Worm (Caenorhabditis elegans) whole organism, L2 larva: ENCODE results near the gene F14D7.12.
A peak's percentile ranks its signal among the peaks of the same experiment; 100 is the strongest.

Experiments
- C34F6.9 ChIP-seq: fragments of 150-350 bp; optimal IDR thresholded peaks from 2 replicates; lab custom pipeline; 2014; ENCODE audit warnings: missing biosample characterization, missing genetic modification characterization
- aly-2 ChIP-seq: fragments of 150-350 bp; optimal IDR thresholded peaks from 2 replicates; lab custom pipeline; 2014; ENCODE audit warnings: missing biosample characterization, missing genetic modification characterization
- ama-1 ChIP-seq: fragments of 150-350 bp; optimal IDR thresholded peaks from 2 replicates; lab custom pipeline; 2018; ENCODE audit warnings: inconsistent platforms
- ceh-82 ChIP-seq: fragments of 150-350 bp; optimal IDR thresholded peaks from 2 replicates; lab custom pipeline; 2014; ENCODE audit warnings: missing biosample characterization, missing genetic modification characterization
- elt-1 ChIP-seq: fragments of 150-350 bp; optimal IDR thresholded peaks from 2 replicates; lab custom pipeline; 2014; ENCODE audit warnings: missing biosample characterization, missing genetic modification characterization
- elt-3 ChIP-seq: sonication (generic microtip); optimal IDR thresholded peaks from 2 replicates; lab custom pipeline; 2017; ENCODE audit warnings: missing biosample characterization, missing genetic modification characterization
- fos-1 ChIP-seq: fragments of 150-350 bp; optimal IDR thresholded peaks from 2 replicates; lab custom pipeline; 2014; ENCODE audit warnings: missing biosample characterization, missing genetic modification characterization
- lsy-2 ChIP-seq, 2 experiments: fragments of 150-350 bp in 1 of 2; sonication (generic microtip) in 1 of 2; optimal IDR thresholded peaks; 2 replicates each; lab custom pipeline; 2014 to 2017; ENCODE audit warnings: missing biosample characterization in 2 of 2, missing genetic modification characterization in 2 of 2
- nhr-11 ChIP-seq: fragments of 150-350 bp; optimal IDR thresholded peaks from 2 replicates; lab custom pipeline; 2014; ENCODE audit warnings: missing biosample characterization, missing genetic modification characterization
- nhr-77 ChIP-seq: fragments of 150-350 bp; optimal IDR thresholded peaks from 2 replicates; lab custom pipeline; 2014; ENCODE audit warnings: missing biosample characterization, missing genetic modification characterization
- unc-62 ChIP-seq: fragments of 150-350 bp; optimal IDR thresholded peaks from 2 replicates; lab custom pipeline; 2014; ENCODE audit warnings: missing biosample characterization, missing genetic modification reagents, missing genetic modification characterization
- zag-1 ChIP-seq: fragments of 150-350 bp; optimal IDR thresholded peaks from 2 replicates; lab custom pipeline; 2014; ENCODE audit warnings: missing biosample characterization, missing genetic modification characterization

DNA sequence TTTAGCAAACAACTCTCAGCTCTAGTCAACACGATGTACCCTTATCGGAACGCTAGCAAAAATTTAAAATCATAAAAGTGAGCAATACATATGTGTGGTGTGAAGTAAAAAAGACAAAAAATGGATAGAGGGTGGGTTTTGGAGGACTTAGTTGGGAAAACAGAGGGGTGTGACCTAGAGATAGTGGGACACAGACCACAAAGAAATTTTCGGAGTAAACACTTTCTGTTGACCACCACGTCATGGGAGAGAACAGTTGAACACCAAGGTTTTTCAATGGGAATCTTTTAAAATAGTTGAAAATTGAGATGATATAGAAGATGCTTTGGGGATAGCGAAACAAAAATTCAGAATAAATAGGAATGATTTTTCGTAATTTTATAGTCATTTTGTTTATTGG lies 17.4 kb downstream of the F14D7.12 start:
- TF ChIP-seq fos-1 (no peak), elt-3 (tag; lab: Kevin White, UChicago) (no peak), ceh-82 (no peak), aly-2 (no peak), nhr-11 (tag; lab: Kevin White, UChicago) (no peak), C34F6.9 (tag; lab: Kevin White, UChicago) (peak; percentile 7), zag-1 (tag; lab: Kevin White, UChicago) (no peak), unc-62 (GFP tag; lab: Kevin White, UChicago) (no peak), ama-1 (lab: Kevin White, UChicago) (no peak), lsy-2 (tag; optimal IDR thresholded peaks at IDR 0.05; lab: Kevin White, UChicago) (no peak), nhr-77 (tag; lab: Kevin White, UChicago) (no peak), elt-1 (no peak)
